Worm (Caenorhabditis elegans) whole organism, midembryonic: ENCODE results near the gene C28D4.7.

Experiments used
- T22C8.4 ChIP-seq: fragments of 200-800 bp; sonication (Bioruptor generic); IDR thresholded peaks from 2 replicates; pipeline ENCODE4 v1.3.6; 2022; ENCODE audit warnings: missing genetic modification characterization, missing compliant biosample characterization
- cog-1 ChIP-seq: sonication (generic microtip); optimal IDR thresholded peaks from 2 replicates; lab custom pipeline; 2016; ENCODE audit warnings: missing genetic modification characterization, missing compliant biosample characterization
- flt-1 ChIP-seq: fragments of 200-800 bp; sonication (Bioruptor generic); IDR thresholded peaks from 2 replicates; pipeline ENCODE4 v1.3.6; 2022; ENCODE audit warnings: missing genetic modification characterization, missing compliant biosample characterization
- klf-2 ChIP-seq: fragments of 200-800 bp; sonication (Bioruptor generic); conservative IDR thresholded peaks from 2 replicates; pipeline ENCODE4 v1.3.6; 2022; ENCODE audit warnings: missing genetic modification reagents, missing genetic modification characterization, missing compliant biosample characterization
- med-1 ChIP-seq: sonication (generic microtip); optimal IDR thresholded peaks from 2 replicates; lab custom pipeline; 2017; ENCODE audit warnings: missing genetic modification characterization, mild to moderate bottlenecking, missing compliant biosample characterization, antibody characterized with exemption, missing genetic modification reagents; ENCODE audit not compliant: insufficient read depth
- ref-1 ChIP-seq: fragments of 200-800 bp; sonication (Bioruptor generic); conservative IDR thresholded peaks from 2 replicates; pipeline ENCODE4 v1.3.6; 2022; ENCODE audit warnings: missing genetic modification reagents, missing genetic modification characterization, missing compliant biosample characterization
- tab-1 ChIP-seq: fragments of 200-800 bp; sonication (Bioruptor generic); IDR thresholded peaks from 2 replicates; pipeline ENCODE4 v1.3.6; 2022; ENCODE audit warnings: missing genetic modification characterization, missing compliant biosample characterization
- ztf-23 ChIP-seq: fragments of 200-800 bp; sonication (Bioruptor generic); IDR thresholded peaks from 2 replicates; pipeline ENCODE4 v1.3.6; 2022; ENCODE audit warnings: missing genetic modification reagents, missing genetic modification characterization, missing compliant biosample characterization
- ztf-29 ChIP-seq: fragments of 200-800 bp; sonication (Bioruptor generic); IDR thresholded peaks from 2 replicates; pipeline ENCODE4 v1.3.6; 2022; ENCODE audit warnings: missing genetic modification reagents, missing genetic modification characterization, missing compliant biosample characterization

Gene C28D4.7

DNA sequence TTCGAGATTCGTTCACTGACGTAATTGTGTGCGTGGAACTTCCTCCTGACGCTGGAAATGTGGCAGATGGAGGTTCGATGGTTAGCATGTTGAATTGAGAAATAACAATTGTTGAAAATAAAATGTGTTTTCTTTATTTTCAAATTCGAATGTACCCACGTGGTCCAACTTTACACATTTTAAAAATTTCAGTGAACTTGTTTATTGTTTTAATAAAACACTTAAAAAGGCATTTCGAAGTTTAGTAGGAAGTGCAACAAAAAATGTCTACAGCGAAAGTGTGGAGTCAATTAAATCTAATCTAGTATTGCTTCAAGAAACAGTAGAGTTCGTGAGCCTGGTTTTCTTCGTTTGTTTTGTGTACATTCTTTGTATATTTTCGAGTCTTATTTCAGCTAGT, 23.3 kb upstream of the C28D4.7 start, which contains the start of gene ssp-36:
Gene ssp-36, minus strand, starts transcription at position 101 of the 400 bp plus-strand sequence.
- TF ChIP-seq ztf-23 (GFP tag; lab: Robert Waterston, UW) = no peak

DNA sequence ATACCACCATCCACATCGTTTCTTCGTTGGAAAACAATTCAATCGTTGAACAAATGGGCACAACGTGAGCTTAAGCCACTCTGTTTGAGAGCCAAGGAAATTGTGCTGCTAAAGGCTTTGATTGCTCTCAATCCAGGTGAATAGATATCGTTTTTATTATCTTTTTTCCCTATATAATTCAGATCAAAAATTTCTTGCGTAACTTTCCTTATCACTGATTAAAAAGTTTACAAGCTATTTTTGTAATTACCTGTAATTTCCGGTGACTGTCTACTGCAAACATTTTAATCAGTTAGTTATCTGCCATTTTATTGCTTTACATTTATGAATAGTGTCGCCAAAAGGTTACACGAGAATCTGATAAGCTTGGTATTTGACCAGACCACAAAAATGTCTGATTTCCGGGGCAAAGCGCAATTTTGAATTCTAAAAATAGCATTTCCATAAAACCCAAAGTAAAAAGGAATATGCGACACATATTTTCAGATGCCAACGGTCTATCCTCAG, 19.8 kb upstream of the C28D4.7 start:
- no peak for TF ChIP-seq flt-1 (GFP tag; lab: Robert Waterston, UW)
- no peak for TF ChIP-seq ztf-29
- no peak for TF ChIP-seq ztf-23 (GFP tag; lab: Robert Waterston, UW)
- TF ChIP-seq med-1 = no peak
- no peak for TF ChIP-seq cog-1 (tag; lab: Kevin White, UChicago)
- TF ChIP-seq ref-1 (GFP tag; lab: Robert Waterston, UW) = no peak
- TF ChIP-seq tab-1 (GFP tag; lab: Robert Waterston, UW) = no peak
- no peak for TF ChIP-seq T22C8.4 (GFP tag; lab: Robert Waterston, UW)
- TF ChIP-seq klf-2 (GFP tag; lab: Robert Waterston, UW) = no peak

DNA sequence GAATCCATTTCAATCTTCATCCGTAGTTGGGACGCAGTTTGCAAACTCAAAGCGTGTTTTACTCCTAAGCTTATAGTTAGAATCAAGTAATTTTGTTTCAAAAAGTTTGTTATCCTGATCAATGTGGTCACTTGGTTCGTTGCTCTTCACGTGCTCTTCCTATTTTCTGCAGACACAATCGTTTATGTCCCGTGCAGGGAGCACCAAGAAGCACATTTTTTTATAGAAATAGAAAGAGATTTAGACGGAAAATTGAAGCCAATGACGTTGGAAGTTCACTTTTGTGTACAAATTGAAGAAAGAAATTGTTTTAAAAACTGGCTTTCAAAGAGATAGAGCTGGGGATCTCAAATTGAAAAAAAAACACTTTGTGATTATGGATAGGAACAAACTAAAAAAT, 18.8 kb upstream of the C28D4.7 start:
- TF ChIP-seq flt-1 (GFP tag; lab: Robert Waterston, UW) (no peak), med-1 (no peak), cog-1 (tag; lab: Kevin White, UChicago) (no peak), tab-1 (GFP tag; lab: Robert Waterston, UW) (no peak), klf-2 (GFP tag; lab: Robert Waterston, UW) (no peak), T22C8.4 (GFP tag; lab: Robert Waterston, UW) (no peak), ztf-29 (no peak), ref-1 (GFP tag; lab: Robert Waterston, UW) (no peak), ztf-23 (GFP tag; lab: Robert Waterston, UW) (no peak)

DNA sequence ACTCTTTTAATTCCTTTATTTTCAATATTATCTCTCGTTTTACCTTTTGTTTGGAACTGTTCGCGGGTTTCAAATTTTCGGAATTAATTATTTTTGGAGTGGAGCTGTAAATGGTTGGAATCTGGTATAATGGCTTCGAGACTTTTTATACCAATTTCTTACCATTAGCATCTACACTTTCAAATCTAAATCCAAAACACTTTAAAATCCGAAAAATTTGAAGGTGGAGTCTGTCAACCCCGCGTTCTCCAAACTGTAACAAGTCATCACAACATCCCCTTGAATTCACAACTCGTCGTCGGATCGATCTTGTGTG, 14.4 kb upstream of the C28D4.7 start, which contains the start of gene nhr-97:
Gene nhr-97, plus strand, starts transcription at position 217 of the 316 bp plus-strand sequence.
- no peak for TF ChIP-seq ztf-23 (GFP tag; lab: Robert Waterston, UW)
- no peak for TF ChIP-seq cog-1 (tag; lab: Kevin White, UChicago)
- TF ChIP-seq ztf-29 = no peak
- TF ChIP-seq klf-2 (GFP tag; lab: Robert Waterston, UW) = no peak
- TF ChIP-seq med-1 = no peak
- no peak for TF ChIP-seq flt-1 (GFP tag; lab: Robert Waterston, UW)
- no peak for TF ChIP-seq tab-1 (GFP tag; lab: Robert Waterston, UW)

DNA sequence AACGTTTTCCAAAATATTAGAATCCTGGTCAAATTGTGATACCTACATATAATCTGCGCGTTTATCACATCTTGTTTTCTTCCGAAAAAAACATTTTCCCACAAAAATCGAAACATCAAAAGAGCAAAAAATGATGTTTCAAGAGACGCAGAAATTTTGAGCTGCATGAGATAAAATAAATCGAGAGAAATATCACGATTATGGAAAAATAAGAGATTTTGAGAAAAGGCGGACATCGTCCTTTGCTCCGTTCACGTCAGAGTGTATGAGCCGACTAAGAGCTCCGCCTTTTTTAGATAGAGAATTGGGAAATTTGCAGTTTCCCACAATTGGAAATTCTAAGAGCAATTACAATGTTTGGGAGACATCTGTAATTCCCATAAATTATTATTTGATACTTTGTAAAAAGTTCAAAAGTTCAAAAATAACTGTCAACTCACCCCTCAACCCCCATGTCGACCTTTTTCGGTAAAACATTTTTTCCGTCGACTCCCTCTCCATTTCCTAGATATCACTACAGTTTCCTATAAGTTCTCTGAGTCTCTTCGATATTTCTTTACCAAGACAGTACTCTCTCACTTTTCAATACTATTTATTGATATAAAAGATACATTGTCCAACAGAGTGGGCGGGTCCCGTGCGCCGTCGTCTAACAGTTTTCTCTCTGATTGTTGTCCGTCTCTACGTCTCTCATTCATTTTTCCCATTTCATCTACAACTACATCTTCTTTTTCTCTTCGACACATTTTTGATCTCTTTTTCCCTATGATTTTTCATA, 13.9 kb upstream of the C28D4.7 start:
- TF ChIP-seq ztf-23 (GFP tag; lab: Robert Waterston, UW) (no peak), med-1 (no peak), cog-1 (tag; lab: Kevin White, UChicago) (no peak), tab-1 (GFP tag; lab: Robert Waterston, UW) (no peak), ztf-29 (no peak), ref-1 (GFP tag; lab: Robert Waterston, UW) (no peak), klf-2 (GFP tag; lab: Robert Waterston, UW) (no peak), flt-1 (GFP tag; lab: Robert Waterston, UW) (no peak), T22C8.4 (GFP tag; lab: Robert Waterston, UW) (no peak)

DNA sequence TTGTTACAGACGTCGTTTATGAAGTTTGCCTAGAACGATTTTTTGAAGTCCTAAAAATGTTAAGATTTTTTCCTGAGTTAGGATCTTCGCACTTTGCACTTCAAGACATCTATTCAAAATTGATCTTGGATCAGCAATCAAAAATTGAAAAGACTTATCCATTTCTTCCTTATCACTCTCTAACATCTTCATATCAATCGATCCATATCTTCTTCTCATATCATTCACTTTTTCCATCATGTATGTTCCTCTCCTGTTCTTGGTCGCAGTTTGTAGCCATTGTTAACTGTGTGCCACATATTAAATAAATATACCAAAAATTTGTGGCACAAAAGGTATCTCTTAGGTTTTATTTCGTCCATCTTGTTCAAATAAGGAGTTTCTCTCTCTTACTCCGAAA, 12.8 kb upstream of the C28D4.7 start:
- TF ChIP-seq ztf-29 = no peak
- no peak for TF ChIP-seq tab-1 (GFP tag; lab: Robert Waterston, UW)
- no peak for TF ChIP-seq klf-2 (GFP tag; lab: Robert Waterston, UW)
- TF ChIP-seq T22C8.4 (GFP tag; lab: Robert Waterston, UW) = no peak
- no peak for TF ChIP-seq flt-1 (GFP tag; lab: Robert Waterston, UW)
- TF ChIP-seq med-1 = no peak
- TF ChIP-seq cog-1 (tag; lab: Kevin White, UChicago) = no peak
- TF ChIP-seq ztf-23 (GFP tag; lab: Robert Waterston, UW) = no peak
- no peak for TF ChIP-seq ref-1 (GFP tag; lab: Robert Waterston, UW)

DNA sequence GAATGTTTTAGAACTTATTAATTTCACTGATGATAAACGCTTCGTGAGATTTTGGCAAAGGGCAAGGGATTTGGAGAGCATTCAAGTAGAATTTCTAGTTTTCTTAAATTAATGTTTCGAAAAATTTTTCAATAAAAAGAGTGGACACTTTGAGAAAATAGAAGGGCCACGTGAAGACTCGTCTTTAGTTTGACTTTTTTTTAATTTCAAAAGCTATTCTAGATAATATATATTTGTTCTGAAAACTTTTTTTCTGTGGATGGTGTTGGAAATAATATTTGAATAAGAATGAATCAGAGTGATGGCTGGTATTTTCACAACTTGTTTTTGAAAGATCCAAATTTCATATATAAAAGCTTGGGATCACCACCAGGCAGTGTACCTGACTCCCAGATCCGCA, 5.4 kb upstream of the C28D4.7 start, which contains the start of gene C28D4.8:
Gene C28D4.8, minus strand, starts transcription at position 101 of the 400 bp plus-strand sequence.
- no peak for TF ChIP-seq med-1
- TF ChIP-seq ztf-23 (GFP tag; lab: Robert Waterston, UW) = no peak
- TF ChIP-seq T22C8.4 (GFP tag; lab: Robert Waterston, UW) = no peak
- no peak for TF ChIP-seq cog-1 (tag; lab: Kevin White, UChicago)
- TF ChIP-seq ref-1 (GFP tag; lab: Robert Waterston, UW) = no peak
- no peak for TF ChIP-seq klf-2 (GFP tag; lab: Robert Waterston, UW)
- TF ChIP-seq flt-1 (GFP tag; lab: Robert Waterston, UW) = no peak
- TF ChIP-seq tab-1 (GFP tag; lab: Robert Waterston, UW) = no peak
- no peak for TF ChIP-seq ztf-29

DNA sequence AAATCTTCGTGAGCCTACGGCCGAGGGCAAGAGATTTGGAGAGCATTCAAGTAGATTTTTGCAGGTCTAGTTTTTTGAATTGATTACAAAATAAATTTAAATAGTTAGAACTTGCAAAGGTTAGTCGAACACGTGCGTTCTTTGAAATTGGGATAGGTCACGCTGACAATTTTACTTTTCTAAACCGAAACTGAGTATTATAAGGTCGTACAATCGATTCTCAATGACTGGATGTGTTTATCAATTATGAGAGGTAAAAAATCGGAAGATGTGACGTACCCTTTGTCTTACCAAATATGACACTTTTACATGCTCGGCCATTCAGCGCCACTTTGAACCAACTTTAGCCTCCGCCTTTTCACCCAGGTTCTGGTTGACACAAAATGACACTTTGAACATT, 3.8 kb upstream of the C28D4.7 start, which contains the start of gene C28D4.5:
Gene C28D4.5, minus strand, starts transcription at position 101 of the 400 bp plus-strand sequence.
- no peak for TF ChIP-seq T22C8.4 (GFP tag; lab: Robert Waterston, UW)
- TF ChIP-seq cog-1 (tag; lab: Kevin White, UChicago) = no peak
- no peak for TF ChIP-seq ztf-29
- no peak for TF ChIP-seq flt-1 (GFP tag; lab: Robert Waterston, UW)
- no peak for TF ChIP-seq ztf-23 (GFP tag; lab: Robert Waterston, UW)
- no peak for TF ChIP-seq tab-1 (GFP tag; lab: Robert Waterston, UW)
- no peak for TF ChIP-seq med-1
- no peak for TF ChIP-seq ref-1 (GFP tag; lab: Robert Waterston, UW)

DNA sequence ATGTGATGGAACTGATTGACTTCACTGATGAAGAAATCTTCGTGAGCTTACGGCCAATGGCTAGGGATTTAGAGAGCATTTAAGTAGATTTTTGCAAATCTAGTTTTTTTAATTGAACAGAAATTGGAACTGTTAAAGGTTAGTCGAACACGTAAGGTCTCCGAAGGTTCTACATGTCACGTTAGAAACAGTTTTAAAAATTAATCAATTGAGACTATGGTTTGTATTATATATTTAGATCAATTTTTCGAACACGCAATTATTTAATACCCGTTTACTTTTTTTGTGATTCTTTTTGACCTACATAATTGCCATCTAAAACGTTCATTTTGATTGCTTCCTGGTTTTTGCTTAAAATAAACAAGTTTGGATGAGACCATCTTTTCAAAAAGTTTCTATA, 2.0 kb upstream of the C28D4.7 start, which contains the start of gene C28D4.4:
Gene C28D4.4, minus strand, starts transcription at position 101 of the 400 bp plus-strand sequence.
- TF ChIP-seq med-1 = no peak
- TF ChIP-seq ztf-23 (GFP tag; lab: Robert Waterston, UW) = no peak
- no peak for TF ChIP-seq T22C8.4 (GFP tag; lab: Robert Waterston, UW)
- no peak for TF ChIP-seq ref-1 (GFP tag; lab: Robert Waterston, UW)
- TF ChIP-seq tab-1 (GFP tag; lab: Robert Waterston, UW) = no peak
- no peak for TF ChIP-seq ztf-29
- TF ChIP-seq cog-1 (tag; lab: Kevin White, UChicago) = no peak
- no peak for TF ChIP-seq klf-2 (GFP tag; lab: Robert Waterston, UW)
- no peak for TF ChIP-seq flt-1 (GFP tag; lab: Robert Waterston, UW)
